Worm (Caenorhabditis elegans) whole organism, L4/young adult: Measurements from ENCODE around the gene C29F9.2.

Source experiments
- W03F9.2 ChIP-seq: fragments of 150-350 bp; optimal IDR thresholded peaks from 2 replicates; lab custom pipeline; 2014; ENCODE audit warnings: missing biosample characterization, missing genetic modification characterization
- dao-5 ChIP-seq: sonication (generic microtip); optimal IDR thresholded peaks from 2 replicates; lab custom pipeline; 2016; ENCODE audit warnings: missing genotype, missing genetic modification characterization, moderate library complexity, missing compliant biosample characterization
- him-1 ChIP-seq: sonication (generic microtip); optimal IDR thresholded peaks from 2 replicates; lab custom pipeline; 2016; ENCODE audit warnings: missing genotype, missing genetic modification reagents, missing genetic modification characterization, missing compliant biosample characterization

ce11 chrIII:173501-173900, 42.8 kb downstream of the C29F9.2 start, which contains the start of gene F40G9.19:
- TF ChIP-seq W03F9.2 (tag; lab: Kevin White, UChicago) (no peak), him-1 (tag; lab: Kevin White, UChicago) (no peak), dao-5 (tag; lab: Kevin White, UChicago) (no peak)
